Worm (Caenorhabditis elegans): ENCODE measurements around the gene deg-3.

deg-3 gene

DNA sequence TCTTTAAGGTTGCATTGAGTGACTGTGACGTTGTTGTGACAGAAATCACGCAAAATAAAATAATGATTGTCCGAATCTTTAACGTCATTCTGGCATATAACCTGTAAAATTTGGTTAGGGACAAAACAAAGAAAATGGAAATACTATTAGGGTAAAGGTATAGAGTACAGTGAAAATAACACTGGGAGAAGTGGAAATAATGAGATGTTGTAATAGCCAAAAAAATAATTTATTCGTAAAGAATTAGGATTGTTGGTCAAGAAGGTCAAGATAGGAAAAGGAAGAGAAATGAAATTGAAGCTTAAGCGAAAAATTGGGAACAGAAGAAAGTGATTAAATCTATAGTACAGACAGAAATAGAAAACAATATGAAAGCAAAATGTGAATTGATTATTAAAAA, at the start of gene deg-3:
Gene deg-3, minus strand, starts transcription at position 101 of the 400 bp plus-strand sequence.
- TF ChIP-seq hlh-30 (tag; optimal IDR thresholded peaks at IDR 0.05; ENCODE audit: insufficient read depth), result no peak
- no peak for TF ChIP-seq elt-4 (tag; optimal IDR thresholded peaks at IDR 0.05)
- no peak for TF ChIP-seq hlh-15 (tag; optimal IDR thresholded peaks at IDR 0.05)
- TF ChIP-seq ets-4 (tag; optimal IDR thresholded peaks at IDR 0.05), result no peak
- no peak for TF ChIP-seq ahr-1 (tag; optimal IDR thresholded peaks at IDR 0.05)
- TF ChIP-seq zip-5 (tag; optimal IDR thresholded peaks at IDR 0.05), result no peak
- no peak for TF ChIP-seq ceh-19 (GFP tag; optimal IDR thresholded peaks at IDR 0.05)
- TF ChIP-seq madf-2 (tag; optimal IDR thresholded peaks at IDR 0.05), result no peak
- TF ChIP-seq unc-3 (GFP tag; conservative IDR thresholded peaks at IDR 0.05), result no peak
- TF ChIP-seq unc-3 (tag; optimal IDR thresholded peaks at IDR 0.05), result no peak
- TF ChIP-seq pax-1 (tag; optimal IDR thresholded peaks at IDR 0.05), result no peak
- no peak for TF ChIP-seq ceh-18 (tag; optimal IDR thresholded peaks at IDR 0.05)
- TF ChIP-seq ref-2 (tag; optimal IDR thresholded peaks at IDR 0.05), result no peak
- TF ChIP-seq ceh-34 (tag; optimal IDR thresholded peaks at IDR 0.05), result no peak
- TF ChIP-seq rnt-1 (tag; optimal IDR thresholded peaks at IDR 0.05), result no peak
- no peak for TF ChIP-seq fkh-6 (tag; optimal IDR thresholded peaks at IDR 0.05)
- no peak for TF ChIP-seq dmd-4 (tag; optimal IDR thresholded peaks at IDR 0.05; ENCODE audit: borderline replicate concordance)

DNA sequence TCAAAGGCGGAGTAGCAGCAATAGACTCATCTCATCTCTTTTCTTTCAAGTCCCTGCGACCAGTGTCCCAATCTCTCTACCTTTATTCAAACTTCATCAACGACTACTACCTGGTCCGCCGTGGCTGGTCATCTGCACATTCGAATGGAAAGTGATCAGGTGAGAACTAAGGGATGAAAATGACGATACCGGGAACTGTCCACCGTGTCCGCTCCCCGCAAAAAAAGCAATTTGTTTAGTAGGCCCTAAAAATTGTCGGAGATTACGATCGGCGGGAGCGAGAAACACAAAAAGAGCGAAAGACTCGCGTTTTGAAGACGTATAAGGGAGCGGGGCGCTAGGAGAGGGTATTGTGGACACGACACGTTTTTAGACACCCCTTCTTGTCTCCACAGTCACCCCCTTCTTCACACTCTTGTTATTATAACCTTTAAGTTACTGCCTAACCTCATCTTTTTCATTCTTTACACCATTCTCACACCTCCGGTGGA, 48.0 kb upstream of the deg-3 start, which contains the start of gene zipt-16:
Gene zipt-16, plus strand, starts transcription at position 51 of the 491 bp plus-strand sequence.
- TF ChIP-seq sdc-2 (tag; optimal IDR thresholded peaks at IDR 0.05), result no peak
- TF ChIP-seq fax-1 (tag; optimal IDR thresholded peaks at IDR 0.05), result no peak
- TF ChIP-seq elt-4 (tag; optimal IDR thresholded peaks at IDR 0.05), result peak; percentile 2

- no peak for TF ChIP-seq unc-42 (tag; optimal IDR thresholded peaks at IDR 0.05)
These were observed 44.3 kb upstream of the deg-3 start, which contains the start of gene T11F9.1 for ce11 chrV:11459255-11459654. Gene T11F9.1, plus strand, starts transcription at chrV:11459555.

DNA sequence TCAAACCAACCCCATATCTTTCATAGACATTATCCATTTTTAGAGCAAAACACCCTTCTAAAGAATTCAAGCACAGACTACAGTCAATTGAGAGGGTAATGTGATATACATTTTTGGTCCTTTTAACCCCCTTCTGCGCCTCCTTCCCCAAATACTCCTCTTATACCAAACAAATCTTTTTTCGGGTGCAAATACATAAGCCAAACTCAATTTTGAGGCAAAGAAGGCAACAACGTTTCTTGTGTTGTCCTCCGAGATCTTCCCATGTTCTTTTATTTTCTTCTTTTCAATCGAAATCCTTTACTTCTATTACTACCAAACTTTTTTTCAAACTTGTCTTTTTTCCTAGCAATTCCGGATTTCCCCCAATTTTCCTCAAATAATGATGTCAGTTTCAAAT, 40.0 kb upstream of the deg-3 start:
- no peak for TF ChIP-seq C38D4.7 (GFP tag; optimal IDR thresholded peaks at IDR 0.05)
- peak; percentile 61 for TF ChIP-seq unc-42 (tag; optimal IDR thresholded peaks at IDR 0.05)

ce11 chrV:11450257-11450656, 35.3 kb upstream of the deg-3 start, which contains the start of gene col-156:
Gene col-156, minus strand, starts transcription at chrV:11450357.
- no peak for TF ChIP-seq ceh-48 (tag; optimal IDR thresholded peaks at IDR 0.05)
- TF ChIP-seq hlh-6 (tag; optimal IDR thresholded peaks at IDR 0.05), result no peak
- no peak for TF ChIP-seq sdc-2 (tag; optimal IDR thresholded peaks at IDR 0.05)
- TF ChIP-seq npax-4 (tag; optimal IDR thresholded peaks at IDR 0.05), result no peak
- TF ChIP-seq hlh-15 (tag; optimal IDR thresholded peaks at IDR 0.05), result no peak
- no peak for TF ChIP-seq ceh-45 (GFP tag; IDR thresholded peaks at IDR 0.05)
- no peak for TF ChIP-seq ceh-31 (tag; optimal IDR thresholded peaks at IDR 0.05)
- TF ChIP-seq hlh-30 (tag; optimal IDR thresholded peaks at IDR 0.05; ENCODE audit: insufficient read depth), result no peak
- no peak for TF ChIP-seq hlh-13 (GFP tag; optimal IDR thresholded peaks at IDR 0.05)
- TF ChIP-seq nhr-11 (tag; optimal IDR thresholded peaks at IDR 0.05), result no peak
- no peak for TF ChIP-seq sox-2 (GFP tag; IDR thresholded peaks at IDR 0.05)
- TF ChIP-seq pax-1 (tag; optimal IDR thresholded peaks at IDR 0.05), result no peak
- TF ChIP-seq lim-6 (tag; optimal IDR thresholded peaks at IDR 0.05), result no peak
- no peak for TF ChIP-seq ceh-24 (tag; optimal IDR thresholded peaks at IDR 0.05)
- TF ChIP-seq nfya-1 (tag; optimal IDR thresholded peaks at IDR 0.05), result no peak
- no peak for TF ChIP-seq ets-4 (tag; optimal IDR thresholded peaks at IDR 0.05)
- TF ChIP-seq nhr-232 (tag; optimal IDR thresholded peaks at IDR 0.05), result no peak
- no peak for TF ChIP-seq unc-55 (GFP tag; optimal IDR thresholded peaks at IDR 0.05)

Measured in whole organism, late embryonic.